Fruit fly (Drosophila melanogaster) whole organism, embryonic: ENCODE results near the gene CG4017.

ENCODE experiments used
- Asciz ChIP-seq: fragments of 200-800 bp; sonication (Bioruptor generic); optimal IDR thresholded peaks from 2 replicates; lab custom pipeline; 2017; ENCODE audit warnings: missing biosample characterization, mild to moderate bottlenecking, missing genetic modification characterization, missing genetic modification reagents
- CG10147 ChIP-seq: fragments of 200-800 bp; sonication (Bioruptor generic); optimal IDR thresholded peaks from 2 replicates; lab custom pipeline; 2019; ENCODE audit warnings: missing biosample characterization, mild to moderate bottlenecking, missing genetic modification characterization, moderate library complexity
- CG12299 ChIP-seq: fragments of 200-800 bp; sonication (Bioruptor generic); optimal IDR thresholded peaks from 2 replicates; lab custom pipeline; 2018; ENCODE audit warnings: missing biosample characterization, mild to moderate bottlenecking, missing genetic modification characterization
- CG13624 ChIP-seq: fragments of 200-800 bp; sonication (Bioruptor generic); optimal IDR thresholded peaks from 2 replicates; lab custom pipeline; 2016; ENCODE audit warnings: missing biosample characterization, missing genetic modification characterization
- CG15479 ChIP-seq: fragments of 200-800 bp; sonication (Bioruptor generic); optimal IDR thresholded peaks from 3 replicates; lab custom pipeline; 2019; ENCODE audit warnings: missing biosample characterization, mild to moderate bottlenecking, missing genetic modification characterization, moderate library complexity
- CG1602 ChIP-seq: fragments of 200-800 bp; sonication (Bioruptor generic); optimal IDR thresholded peaks from 3 replicates; lab custom pipeline; 2016; ENCODE audit warnings: missing biosample characterization, missing genetic modification characterization
- CG1792 ChIP-seq: fragments of 200-800 bp; sonication (Bioruptor generic); optimal IDR thresholded peaks from 2 replicates; lab custom pipeline; 2016; ENCODE audit warnings: missing biosample characterization, missing genetic modification characterization
- CG18011 ChIP-seq: fragments of 200-800 bp; sonication (Bioruptor generic); optimal IDR thresholded peaks from 2 replicates; lab custom pipeline; 2017; ENCODE audit warnings: missing biosample characterization, missing genetic modification characterization, mild to moderate bottlenecking, moderate library complexity, missing genotype
- CG18619 ChIP-seq: fragments of 200-800 bp; sonication (Bioruptor generic); optimal IDR thresholded peaks from 3 replicates; lab custom pipeline; 2017; ENCODE audit warnings: missing biosample characterization, mild to moderate bottlenecking, missing genetic modification characterization
- CG2120 ChIP-seq: fragments of 200-800 bp; sonication (Bioruptor generic); optimal IDR thresholded peaks from 3 replicates; lab custom pipeline; 2016; ENCODE audit warnings: missing biosample characterization, missing genetic modification characterization
- CG2875 ChIP-seq: fragments of 200-800 bp; sonication (Bioruptor generic); optimal IDR thresholded peaks from 2 replicates; lab custom pipeline; 2017; ENCODE audit warnings: missing biosample characterization, mild to moderate bottlenecking, missing genetic modification characterization, missing genetic modification reagents
- CG32532 ChIP-seq: fragments of 200-800 bp; sonication (Bioruptor generic); IDR thresholded peaks from 2 replicates; pipeline ENCODE4 v1.3.6; 2022; ENCODE audit warnings: missing biosample characterization, missing genetic modification characterization
- CG43689 ChIP-seq: fragments of 200-800 bp; sonication (Bioruptor generic); IDR thresholded peaks from 2 replicates; pipeline ENCODE4 v1.3.6; 2022; ENCODE audit warnings: missing biosample characterization, missing genetic modification characterization
- CG4424 ChIP-seq: fragments of 200-800 bp; sonication (Bioruptor generic); optimal IDR thresholded peaks from 3 replicates; lab custom pipeline; 2016; ENCODE audit warnings: missing biosample characterization, missing genetic modification characterization
- CG5245 ChIP-seq: fragments of 200-800 bp; sonication (Bioruptor generic); optimal IDR thresholded peaks from 3 replicates; lab custom pipeline; 2016; ENCODE audit warnings: missing biosample characterization, missing genetic modification characterization
- CG6854 ChIP-seq: fragments of 200-800 bp; sonication (Bioruptor generic); optimal IDR thresholded peaks from 3 replicates; lab custom pipeline; 2017; ENCODE audit warnings: missing biosample characterization, mild to moderate bottlenecking, missing genetic modification characterization
- CG9876 ChIP-seq: fragments of 200-800 bp; sonication (Bioruptor generic); optimal IDR thresholded peaks from 2 replicates; lab custom pipeline; 2016; ENCODE audit warnings: missing biosample characterization, missing genetic modification characterization
- Camta ChIP-seq: fragments of 200-800 bp; sonication (Bioruptor generic); optimal IDR thresholded peaks from 2 replicates; lab custom pipeline; 2016; ENCODE audit warnings: missing biosample characterization, missing genetic modification characterization
- CkIIα-i1 ChIP-seq: fragments of 200-800 bp; sonication (Bioruptor generic); IDR thresholded peaks from 2 replicates; pipeline ENCODE4 v1.3.6; 2022; ENCODE audit warnings: missing biosample characterization, missing genetic modification characterization
- Deaf1 ChIP-seq: fragments of 200-800 bp; optimal IDR thresholded peaks from 3 replicates; lab custom pipeline; 2019; ENCODE audit warnings: missing biosample characterization, mild to moderate bottlenecking, missing genetic modification characterization, moderate library complexity
- E2f1 ChIP-seq: fragments of 200-800 bp; sonication (Bioruptor generic); IDR thresholded peaks from 2 replicates; pipeline ENCODE4 v1.3.6; 2022; ENCODE audit warnings: missing biosample characterization, missing genetic modification characterization
- GATAe ChIP-seq: fragments of 200-800 bp; sonication (Bioruptor generic); conservative IDR thresholded peaks from 2 replicates; pipeline ENCODE4 v1.3.6; 2022; ENCODE audit warnings: missing biosample characterization, missing genetic modification characterization
- Hr39 ChIP-seq: fragments of >200 bp; optimal IDR thresholded peaks from 2 replicates; lab custom pipeline; 2017
- Meics ChIP-seq: fragments of 200-800 bp; sonication (Bioruptor generic); optimal IDR thresholded peaks from 2 replicates; lab custom pipeline; 2017; ENCODE audit warnings: missing biosample characterization, mild to moderate bottlenecking, missing genetic modification characterization
- Nf-YB ChIP-seq: fragments of 200-800 bp; sonication (Bioruptor generic); optimal IDR thresholded peaks from 3 replicates; lab custom pipeline; 2019; ENCODE audit warnings: missing biosample characterization, mild to moderate bottlenecking, missing genetic modification characterization, moderate library complexity
- Optix ChIP-seq: fragments of 200-800 bp; sonication (Bioruptor generic); IDR thresholded peaks from 3 replicates; pipeline ENCODE4 v1.3.6; 2022; ENCODE audit warnings: missing biosample characterization, missing genetic modification characterization
- Six4 ChIP-seq: fragments of 200-800 bp; sonication (Bioruptor generic); optimal IDR thresholded peaks from 2 replicates; lab custom pipeline; 2016; ENCODE audit warnings: missing biosample characterization, missing genetic modification characterization
- Spps ChIP-seq: fragments of 200-800 bp; sonication (Bioruptor generic); optimal IDR thresholded peaks from 2 replicates; lab custom pipeline; 2018; ENCODE audit warnings: missing biosample characterization, mild to moderate bottlenecking, missing genetic modification characterization
- Sry-β ChIP-seq: fragments of 200-800 bp; sonication (Bioruptor generic); optimal IDR thresholded peaks from 2 replicates; lab custom pipeline; 2018; ENCODE audit warnings: missing biosample characterization, mild to moderate bottlenecking, missing genetic modification characterization, moderate library complexity
- Usf ChIP-seq: fragments of 200-800 bp; sonication (Bioruptor generic); optimal IDR thresholded peaks from 2 replicates; lab custom pipeline; 2017; ENCODE audit warnings: missing genotype, missing biosample characterization, missing genetic modification characterization
- YL-1 ChIP-seq: fragments of 200-800 bp; sonication (Bioruptor generic); optimal IDR thresholded peaks from 3 replicates; lab custom pipeline; 2017; ENCODE audit warnings: missing biosample characterization, mild to moderate bottlenecking, missing genetic modification characterization
- amos ChIP-seq: fragments of 200-800 bp; sonication (Bioruptor generic); IDR thresholded peaks from 2 replicates; pipeline ENCODE4 v1.3.6; 2022; ENCODE audit warnings: missing biosample characterization, missing genetic modification characterization; ENCODE audit not compliant: partially characterized antibody
- cas ChIP-seq: fragments of 200-800 bp; sonication (Bioruptor generic); IDR thresholded peaks from 2 replicates; pipeline ENCODE4 v1.3.6; 2022; ENCODE audit warnings: missing biosample characterization, missing genetic modification characterization
- ci ChIP-seq: fragments of 200-800 bp; sonication (Bioruptor generic); IDR thresholded peaks from 3 replicates; pipeline ENCODE4 v1.3.6; 2022; ENCODE audit warnings: missing biosample characterization, missing genetic modification characterization
- dan ChIP-seq: fragments of 200-800 bp; sonication (Bioruptor generic); IDR thresholded peaks from 2 replicates; pipeline ENCODE4 v1.3.6; 2022; ENCODE audit warnings: missing biosample characterization, missing genetic modification characterization
- dpn ChIP-seq, 2 experiments: fragments of 200-800 bp; sonication (Bioruptor generic); optimal IDR thresholded peaks; 3 replicates each; lab custom pipeline; 2016; ENCODE audit warnings: missing biosample characterization in 2 of 2, missing genetic modification characterization in 2 of 2
- en ChIP-seq: fragments of 200-800 bp; sonication (Bioruptor generic); optimal IDR thresholded peaks from 2 replicates; lab custom pipeline; 2016; ENCODE audit warnings: missing biosample characterization, missing genetic modification characterization
- her ChIP-seq: fragments of 200-800 bp; sonication (Bioruptor generic); optimal IDR thresholded peaks from 2 replicates; lab custom pipeline; 2016; ENCODE audit warnings: missing biosample characterization, missing genetic modification characterization
- jing ChIP-seq: fragments of 200-800 bp; sonication (Bioruptor generic); optimal IDR thresholded peaks from 2 replicates; lab custom pipeline; 2018; ENCODE audit warnings: missing biosample characterization, mild to moderate bottlenecking, missing genetic modification characterization
- lab ChIP-seq: fragments of 200-800 bp; sonication (Bioruptor generic); optimal IDR thresholded peaks from 3 replicates; lab custom pipeline; 2017; ENCODE audit warnings: missing biosample characterization, missing genetic modification characterization, mild to moderate bottlenecking, moderate library complexity, missing genetic modification reagents
- lbe ChIP-seq: fragments of 200-800 bp; sonication (Bioruptor generic); optimal IDR thresholded peaks from 2 replicates; lab custom pipeline; 2016; ENCODE audit warnings: missing biosample characterization, mild to moderate bottlenecking, missing genetic modification characterization
- luna ChIP-seq: fragments of 200-800 bp; sonication (Bioruptor generic); optimal IDR thresholded peaks from 2 replicates; lab custom pipeline; 2016; ENCODE audit warnings: missing biosample characterization, missing genetic modification characterization
- oc ChIP-seq: fragments of 200-800 bp; sonication (Bioruptor generic); optimal IDR thresholded peaks from 2 replicates; lab custom pipeline; 2018; ENCODE audit warnings: missing biosample characterization, mild to moderate bottlenecking, missing genetic modification characterization, moderate library complexity
- onecut ChIP-seq: fragments of 200-800 bp; sonication (Bioruptor generic); IDR thresholded peaks from 2 replicates; pipeline ENCODE4 v1.3.6; 2022; ENCODE audit warnings: missing biosample characterization, missing genetic modification characterization
- pan ChIP-seq, 4 experiments: fragments of >200 bp in 3 of 4; fragments of 200-800 bp in 1 of 4; sonication (Bioruptor generic) in 1 of 4; optimal IDR thresholded peaks in 3 of 4; IDR thresholded peaks in 1 of 4; 2 replicates each; pipeline versions ENCODE4 v1.3.6 to Lab custom; 2017 to 2022; ENCODE audit warnings: missing biosample characterization in 2 of 4, missing genetic modification characterization in 2 of 4, mixed read lengths in 1 of 4
- sens ChIP-seq: fragments of 200-800 bp; sonication (Bioruptor generic); peaks from one replicate; lab custom pipeline; 2016; ENCODE audit warnings: missing biosample characterization, missing genetic modification characterization
- stwl ChIP-seq: fragments of 200-800 bp; sonication (Bioruptor generic); optimal IDR thresholded peaks from 3 replicates; lab custom pipeline; 2018; ENCODE audit warnings: missing biosample characterization, mild to moderate bottlenecking, missing genetic modification characterization, moderate library complexity
- tll ChIP-seq, 2 experiments: fragments of 200-800 bp in 1 of 2; fragments of >200 bp in 1 of 2; sonication (Bioruptor generic) in 1 of 2; optimal IDR thresholded peaks; 2 replicates each; lab custom pipeline; 2017 to 2019; ENCODE audit warnings: missing biosample characterization in 2 of 2, missing genetic modification characterization in 2 of 2, mild to moderate bottlenecking in 1 of 2, moderate library complexity in 1 of 2
- vfl ChIP-seq: fragments of 200-800 bp; sonication (Bioruptor generic); optimal IDR thresholded peaks from 2 replicates; lab custom pipeline; 2016; ENCODE audit warnings: missing biosample characterization, missing genetic modification characterization

CG4017 gene

dm6 chr2L:9757990-9758814 lies 8.7 kb upstream of the CG4017 start, which contains the start of gene zf30C (continued):
- peak; percentile 93 for TF ChIP-seq her (GFP tag; lab: Kevin White, UChicago)
- TF ChIP-seq CG32532 (GFP tag; lab: Robert Waterston, UW), result peak; percentile 91
- TF ChIP-seq jing, result peak; percentile 50
- peak; percentile 26 for TF ChIP-seq CG6854
- peak; percentile 95 for TF ChIP-seq ci (GFP tag; lab: Robert Waterston, UW)
- peak; percentile 80 for TF ChIP-seq CG18619 (GFP tag; lab: Kevin White, UChicago)
- TF ChIP-seq pan (optimal IDR thresholded peaks at IDR 0.05; lab: Kevin White, UChicago), result no peak
- TF ChIP-seq pan (GFP tag; optimal IDR thresholded peaks at IDR 0.05 in 1 of 2, IDR thresholded peaks at IDR 0.05 in 1 of 2), result peak in 1 of 2 experiments; percentile 87
- TF ChIP-seq YL-1, result peak; percentile 64
- TF ChIP-seq Asciz (GFP tag; lab: Kevin White, UChicago), result peak; percentile 50
- TF ChIP-seq en (GFP tag; lab: Kevin White, UChicago), result peak; percentile 74
- TF ChIP-seq E2f1 (GFP tag; lab: Robert Waterston, UW), result peak; percentile 82
- TF ChIP-seq oc (tag; lab: Kevin White, UChicago), result peak; percentile 42
- peak; percentile 80 for TF ChIP-seq Optix (GFP tag; lab: Robert Waterston, UW)
- TF ChIP-seq CG5245, result peak; percentile 88
- TF ChIP-seq Nf-YB (GFP tag; lab: Kevin White, UChicago), result peak; percentile 33
- peak; percentile 81 for TF ChIP-seq Meics
- TF ChIP-seq Six4 (GFP tag; lab: Kevin White, UChicago), result peak; percentile 79
- peak; percentile 77 for TF ChIP-seq onecut
- peak; percentile 73 for TF ChIP-seq lbe (GFP tag; lab: Kevin White, UChicago)
- TF ChIP-seq CG18011 (GFP tag; lab: Kevin White, UChicago), result peak; percentile 82
- TF ChIP-seq CG4424 (GFP tag; lab: Kevin White, UChicago), result peak; percentile 82
- peak; percentile 68 for TF ChIP-seq amos (GFP tag; lab: Robert Waterston, UW)
- TF ChIP-seq CG2120 (GFP tag; lab: Kevin White, UChicago), result peak; percentile 96
- peak; percentile 58 for TF ChIP-seq stwl (tag; lab: Kevin White, UChicago)
- TF ChIP-seq Sry-β (GFP tag; lab: Kevin White, UChicago), result peak; percentile 28
- TF ChIP-seq CG1602, result peak; percentile 75
- TF ChIP-seq vfl, result peak; percentile 85
- peak; percentile 97 for TF ChIP-seq sens (GFP tag; lab: Kevin White, UChicago)
- TF ChIP-seq tll (GFP tag; optimal IDR thresholded peaks at IDR 0.05; lab: Kevin White, UChicago), result no peak
- peak; percentile 61 for TF ChIP-seq Usf (GFP tag; lab: Kevin White, UChicago)
- peak; percentile 43; the same call in 1 of the 2 replicates for TF ChIP-seq CG43689 (GFP tag; lab: Robert Waterston, UW)
- peak; percentile 61 for TF ChIP-seq dan (GFP tag; lab: Robert Waterston, UW)
- TF ChIP-seq Camta, result peak; percentile 84
- peak; percentile 56 for TF ChIP-seq CG10147 (GFP tag; lab: Kevin White, UChicago)
- no peak for TF ChIP-seq CG15479 (GFP tag; lab: Kevin White, UChicago)
- peak; percentile 90 to 93 for TF ChIP-seq dpn (GFP tag; optimal IDR thresholded peaks at IDR 0.05; lab: Kevin White, UChicago)
- peak; percentile 85 for TF ChIP-seq lab
- TF ChIP-seq CG1792 (GFP tag; lab: Kevin White, UChicago), result peak; percentile 85
- no peak for TF ChIP-seq Hr39 (lab: Kevin White, UChicago)
- no peak for TF ChIP-seq CkIIα-i1
- TF ChIP-seq CG12299 (tag; lab: Kevin White, UChicago), result peak; percentile 72
- TF ChIP-seq CG2875 (GFP tag; lab: Kevin White, UChicago), result peak; percentile 39
- no peak for TF ChIP-seq Deaf1 (tag; lab: Kevin White, UChicago)
- peak; percentile 90 for TF ChIP-seq CG13624 (GFP tag; lab: Kevin White, UChicago)
- TF ChIP-seq luna, result peak; percentile 87
- peak; percentile 5 for TF ChIP-seq Spps
- peak; percentile 89 for TF ChIP-seq cas (GFP tag; lab: Robert Waterston, UW)
- TF ChIP-seq CG9876 (GFP tag; lab: Kevin White, UChicago), result peak; percentile 85
- no peak for TF ChIP-seq GATAe (GFP tag; lab: Robert Waterston, UW)
